Fruit fly (Drosophila melanogaster): ENCODE results near the gene Larp4B.

The Larp4B gene

DNA sequence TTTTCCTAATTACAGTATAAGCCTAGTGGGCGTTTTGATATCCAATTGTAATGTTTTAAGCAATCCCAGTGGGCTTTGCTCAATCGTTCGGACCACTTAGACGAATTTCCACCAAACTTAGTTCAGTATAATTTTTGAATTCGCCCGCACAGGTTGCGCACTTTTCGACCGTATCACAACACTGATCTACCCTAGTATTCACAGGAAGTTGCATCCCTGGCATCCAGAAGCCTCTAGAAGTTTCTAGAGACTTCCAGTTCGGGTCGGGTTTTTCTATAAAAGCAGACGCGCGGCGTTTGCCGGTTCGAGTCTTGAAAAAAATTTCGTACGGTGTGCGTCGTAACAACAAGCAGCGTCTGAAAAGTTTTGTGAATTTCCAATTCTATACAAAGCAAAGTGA, 31.7 kb upstream of the Larp4B start, which contains the start of gene Hsp83 (continued):
- peak; percentile 95 for TF ChIP-seq CG1603 (tag; optimal IDR thresholded peaks at IDR 0.05)
- peak; percentile 99 for TF ChIP-seq chm (GFP tag; IDR thresholded peaks at IDR 0.05)
- peak; percentile 99 for TF ChIP-seq BtbVII (GFP tag; optimal IDR thresholded peaks at IDR 0.05)
- peak; percentile 91 for TF ChIP-seq CG2678 (tag; optimal IDR thresholded peaks at IDR 0.05)
- TF ChIP-seq ftz-f1 (GFP tag; optimal IDR thresholded peaks at IDR 0.05) = peak; percentile 80
- TF ChIP-seq CG11723 (GFP tag; optimal IDR thresholded peaks at IDR 0.05) = peak; percentile 98
- peak; percentile 85 for TF ChIP-seq tgo (GFP tag; IDR thresholded peaks at IDR 0.05)
- peak; percentile 90 to 96 for TF ChIP-seq Hr51 (GFP tag; optimal IDR thresholded peaks at IDR 0.05)
- TF ChIP-seq CG3847 (GFP tag; IDR thresholded peaks at IDR 0.05) = peak; percentile 88
- peak; percentile 99 for TF ChIP-seq CG6854 (GFP tag; optimal IDR thresholded peaks at IDR 0.05)
- peak; percentile 95 for TF ChIP-seq Atf6 (GFP tag; IDR thresholded peaks at IDR 0.05)
- peak; percentile 79 for TF ChIP-seq nmo (GFP tag; optimal IDR thresholded peaks at IDR 0.05)
- TF ChIP-seq CG15269 (tag; optimal IDR thresholded peaks at IDR 0.05) = peak; percentile 95
- TF ChIP-seq CG3726 (GFP tag; IDR thresholded peaks at IDR 0.05) = peak; percentile 90
- TF ChIP-seq amos (GFP tag; IDR thresholded peaks at IDR 0.05; ENCODE audit: partially characterized antibody) = peak; percentile 3; the same call in 1 of the 2 replicates
- TF ChIP-seq CG1024 (GFP tag; IDR thresholded peaks at IDR 0.05) = peak; percentile 92
- TF ChIP-seq CG17829 (tag; optimal IDR thresholded peaks at IDR 0.05) = peak; percentile 90
- peak; percentile 99 for TF ChIP-seq CG3281 (GFP tag; optimal IDR thresholded peaks at IDR 0.05)
- peak; percentile 98 for TF ChIP-seq otp (GFP tag; IDR thresholded peaks at IDR 0.05)
- TF ChIP-seq CG10959 (GFP tag; IDR thresholded peaks at IDR 0.05) = peak; percentile 81
- TF ChIP-seq gfzf (GFP tag; optimal IDR thresholded peaks at IDR 0.05) = peak; percentile 23
- TF ChIP-seq ap (GFP tag; IDR thresholded peaks at IDR 0.05) = peak; percentile 88
- TF ChIP-seq E2f2 (GFP tag; IDR thresholded peaks at IDR 0.05) = peak; percentile 97
- TF ChIP-seq CG4707 (GFP tag; optimal IDR thresholded peaks at IDR 0.05) = peak; percentile 98
- TF ChIP-seq trem (tag; optimal IDR thresholded peaks at IDR 0.05) = peak; percentile 83
- peak; percentile 96 for TF ChIP-seq CG10209 (GFP tag; optimal IDR thresholded peaks at IDR 0.05)
- peak; percentile 100 for TF ChIP-seq mirr (GFP tag; optimal IDR thresholded peaks at IDR 0.05)
- TF ChIP-seq CG34224 (GFP tag; IDR thresholded peaks at IDR 0.05; ENCODE audit: partially characterized antibody) = no peak; the same call in 1 of the 3 replicates
- peak; percentile 86 for TF ChIP-seq Dip3 (GFP tag; optimal IDR thresholded peaks at IDR 0.05)
- peak; percentile 88 for TF ChIP-seq CG12236 (GFP tag; optimal IDR thresholded peaks at IDR 0.05)
- TF ChIP-seq Max (GFP tag; optimal IDR thresholded peaks at IDR 0.05) = peak; percentile 87
- TF ChIP-seq CG12659 (GFP tag; optimal IDR thresholded peaks at IDR 0.05) = peak; percentile 98
- TF ChIP-seq CG32532 (GFP tag; IDR thresholded peaks at IDR 0.05) = peak; percentile 95
- peak; percentile 91 for TF ChIP-seq Atf3 (GFP tag; optimal IDR thresholded peaks at IDR 0.05)
- TF ChIP-seq CG4854 (GFP tag; optimal IDR thresholded peaks at IDR 0.05) = peak; percentile 95
- TF ChIP-seq CG9215 (GFP tag; IDR thresholded peaks at IDR 0.05) = peak; percentile 60
- TF ChIP-seq Bteb2 (GFP tag; optimal IDR thresholded peaks at IDR 0.05) = peak; percentile 90
- peak; percentile 96 for TF ChIP-seq NFAT (GFP tag; IDR thresholded peaks at IDR 0.05)
- TF ChIP-seq CG11696 (GFP tag; IDR thresholded peaks at IDR 0.05) = peak; percentile 79
- TF ChIP-seq run (tag; optimal IDR thresholded peaks at IDR 0.05) = peak; percentile 91
- TF ChIP-seq CG7372 (GFP tag; IDR thresholded peaks at IDR 0.05) = peak; percentile 85
- TF ChIP-seq CG18262 (tag; optimal IDR thresholded peaks at IDR 0.05) = peak; percentile 83
- peak; percentile 96 for TF ChIP-seq sr (GFP tag; IDR thresholded peaks at IDR 0.05)
- peak; percentile 99 for TF ChIP-seq CG7928 (GFP tag; optimal IDR thresholded peaks at IDR 0.05)
- no peak for TF ChIP-seq Sox102F (GFP tag; optimal IDR thresholded peaks at IDR 0.05)
- peak; percentile 83 for TF ChIP-seq ase (GFP tag; IDR thresholded peaks at IDR 0.05)
- peak; percentile 25; the same call in 1 of the 2 replicates for TF ChIP-seq Ravus (GFP tag; IDR thresholded peaks at IDR 0.05)
- TF ChIP-seq caup (GFP tag; optimal IDR thresholded peaks at IDR 0.05; ENCODE audit: severe bottlenecking) = peak; percentile 100
- no peak for TF ChIP-seq sd (tag; optimal IDR thresholded peaks at IDR 0.05)
- peak; percentile 61 for TF ChIP-seq CoRest (tag; optimal IDR thresholded peaks at IDR 0.05)

Measured in whole organism, embryonic.